Fruit fly (Drosophila melanogaster): ENCODE data around the gene Usf.

Gene Usf

dm6 chrX:4503542-4503941 is 45.1 kb downstream of the Usf start:
- no peak for TF ChIP-seq CG1620 (GFP tag; optimal IDR thresholded peaks at IDR 0.05)
- no peak for TF ChIP-seq Mnt (GFP tag; optimal IDR thresholded peaks at IDR 0.05)
- no peak for TF ChIP-seq CG11617 (GFP tag; optimal IDR thresholded peaks at IDR 0.05)
- no peak for TF ChIP-seq cnc (optimal IDR thresholded peaks at IDR 0.05)

dm6 chrX:4498234-4498633 is 50.4 kb downstream of the Usf start:
- TF ChIP-seq CG7045 (GFP tag; optimal IDR thresholded peaks at IDR 0.05) (no peak), Hr96 (GFP tag; optimal IDR thresholded peaks at IDR 0.05) (no peak), CG12768 (GFP tag; optimal IDR thresholded peaks at IDR 0.05) (no peak), Clk (GFP tag; optimal IDR thresholded peaks at IDR 0.05) (no peak), pad (GFP tag; optimal IDR thresholded peaks at IDR 0.05) (no peak), cic (GFP tag; optimal IDR thresholded peaks at IDR 0.05) (no peak), CG11617 (GFP tag; optimal IDR thresholded peaks at IDR 0.05) (no peak), ovo (GFP tag; optimal IDR thresholded peaks at IDR 0.05) (no peak), CG1620 (GFP tag; optimal IDR thresholded peaks at IDR 0.05) (no peak), CG14711 (tag; optimal IDR thresholded peaks at IDR 0.05) (no peak), toe (GFP tag; optimal IDR thresholded peaks at IDR 0.05) (no peak), Crg-1 (GFP tag; optimal IDR thresholded peaks at IDR 0.05) (no peak)
